Worm (Caenorhabditis elegans): ENCODE measurements around the gene F21C10.3.

Gene F21C10.3

DNA sequence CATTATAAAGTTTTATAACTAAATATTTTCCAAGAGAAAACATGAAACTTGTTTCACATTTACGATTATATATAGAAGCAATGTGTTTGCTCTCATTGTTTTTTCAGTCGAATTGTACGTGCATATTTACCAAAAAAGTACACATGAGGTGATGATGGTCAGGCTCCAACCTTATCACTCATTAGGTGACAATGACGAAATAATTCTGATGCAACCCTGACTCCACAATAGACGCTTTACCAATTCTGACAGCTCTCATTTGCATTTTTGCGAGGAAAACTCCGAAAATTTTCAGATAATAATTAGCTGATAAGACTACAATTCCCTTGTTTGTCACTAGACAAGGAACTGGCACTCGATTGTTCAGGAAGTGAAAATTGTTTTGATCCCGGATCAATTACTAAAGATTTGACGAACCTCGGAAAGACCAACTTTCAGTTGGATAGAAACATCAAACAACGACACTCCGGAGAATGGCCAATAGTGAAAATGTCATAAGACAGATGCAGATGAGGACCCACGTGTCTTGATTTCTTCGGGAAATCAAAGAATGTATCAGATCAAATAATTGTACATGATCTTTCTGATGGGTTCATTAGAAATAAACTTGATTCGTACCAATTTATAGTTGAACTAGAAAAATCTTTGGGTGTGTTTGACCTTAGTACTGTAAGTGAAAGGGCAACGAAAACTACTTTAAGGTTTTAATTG, 48.9 kb upstream of the F21C10.3 start (continued):
- no peak for TF ChIP-seq hlh-4 (tag; optimal IDR thresholded peaks at IDR 0.05)
- TF ChIP-seq sup-37 (GFP tag; optimal IDR thresholded peaks at IDR 0.05), result no peak
- no peak for TF ChIP-seq fkh-8 (tag; optimal IDR thresholded peaks at IDR 0.05)
- no peak for TF ChIP-seq C16A3.4 (tag; optimal IDR thresholded peaks at IDR 0.05)
- no peak for TF ChIP-seq ama-1 (optimal IDR thresholded peaks at IDR 0.05)
- TF ChIP-seq dsc-1 (tag; optimal IDR thresholded peaks at IDR 0.05), result no peak
- no peak for TF ChIP-seq nhr-84 (tag; optimal IDR thresholded peaks at IDR 0.05)
- TF ChIP-seq elt-3 (tag; optimal IDR thresholded peaks at IDR 0.05), result peak in 1 of 6 experiments; percentile 69
- no peak for TF ChIP-seq dpl-1 (GFP tag; optimal IDR thresholded peaks at IDR 0.05)
- TF ChIP-seq unc-62 (GFP tag; optimal IDR thresholded peaks at IDR 0.05), result no peak
- TF ChIP-seq unc-98 (GFP tag; IDR thresholded peaks at IDR 0.05), result no peak
- TF ChIP-seq ceh-88 (GFP tag; IDR thresholded peaks at IDR 0.05), result no peak
- no peak for TF ChIP-seq pqm-1 (tag; optimal IDR thresholded peaks at IDR 0.05)
- TF ChIP-seq efl-3 (GFP tag; optimal IDR thresholded peaks at IDR 0.05), result no peak
- no peak for TF ChIP-seq C34B4.2 (tag; optimal IDR thresholded peaks at IDR 0.05)
- no peak for TF ChIP-seq nhr-12 (tag; optimal IDR thresholded peaks at IDR 0.05)
- no peak for TF ChIP-seq hlh-17 (GFP tag; optimal IDR thresholded peaks at IDR 0.05; ENCODE audit: borderline replicate concordance)
- TF ChIP-seq lir-3 (tag; optimal IDR thresholded peaks at IDR 0.05; ENCODE audit: poor library complexity), result no peak
- no peak for TF ChIP-seq mab-9 (GFP tag; IDR thresholded peaks at IDR 0.05)
- no peak for TF ChIP-seq irx-1 (tag; optimal IDR thresholded peaks at IDR 0.05)
- TF ChIP-seq lin-39 (tag; optimal IDR thresholded peaks at IDR 0.05), result no peak
- TF ChIP-seq lin-13 (GFP tag; optimal IDR thresholded peaks at IDR 0.05), result no peak
- no peak for TF ChIP-seq snpc-4 (tag; optimal IDR thresholded peaks at IDR 0.05)
- TF ChIP-seq ceh-8 (GFP tag; optimal IDR thresholded peaks at IDR 0.05), result no peak
- peak; percentile 61 for TF ChIP-seq nhr-19 (GFP tag; conservative IDR thresholded peaks at IDR 0.05)
- TF ChIP-seq unc-86 (tag; optimal IDR thresholded peaks at IDR 0.05), result no peak
- TF ChIP-seq aly-2 (tag; optimal IDR thresholded peaks at IDR 0.05), result no peak
- peak; percentile 81 for TF ChIP-seq nhr-20 (tag; optimal IDR thresholded peaks at IDR 0.05)
- TF ChIP-seq unc-130 (tag; optimal IDR thresholded peaks at IDR 0.05), result peak; percentile 19
- no peak for TF ChIP-seq efl-1 (optimal IDR thresholded peaks at IDR 0.05)
- no peak for TF ChIP-seq efl-1 (GFP tag; optimal IDR thresholded peaks at IDR 0.05 in 1 of 2)
- no peak for TF ChIP-seq ztf-11 (tag; optimal IDR thresholded peaks at IDR 0.05)
- no peak for TF ChIP-seq zag-1 (tag; optimal IDR thresholded peaks at IDR 0.05)
- TF ChIP-seq fkh-10 (GFP tag; optimal IDR thresholded peaks at IDR 0.05), result no peak
- TF ChIP-seq ceh-63 (GFP tag; optimal IDR thresholded peaks at IDR 0.05), result no peak
- TF ChIP-seq egl-13 (tag; optimal IDR thresholded peaks at IDR 0.05), result no peak
- no peak for TF ChIP-seq mef-2 (tag; optimal IDR thresholded peaks at IDR 0.05)
- no peak for TF ChIP-seq tlp-1 (tag; optimal IDR thresholded peaks at IDR 0.05)
- TF ChIP-seq nhr-11 (tag; optimal IDR thresholded peaks at IDR 0.05), result no peak
- no peak for TF ChIP-seq sptf-1 (tag; optimal IDR thresholded peaks at IDR 0.05)

DNA sequence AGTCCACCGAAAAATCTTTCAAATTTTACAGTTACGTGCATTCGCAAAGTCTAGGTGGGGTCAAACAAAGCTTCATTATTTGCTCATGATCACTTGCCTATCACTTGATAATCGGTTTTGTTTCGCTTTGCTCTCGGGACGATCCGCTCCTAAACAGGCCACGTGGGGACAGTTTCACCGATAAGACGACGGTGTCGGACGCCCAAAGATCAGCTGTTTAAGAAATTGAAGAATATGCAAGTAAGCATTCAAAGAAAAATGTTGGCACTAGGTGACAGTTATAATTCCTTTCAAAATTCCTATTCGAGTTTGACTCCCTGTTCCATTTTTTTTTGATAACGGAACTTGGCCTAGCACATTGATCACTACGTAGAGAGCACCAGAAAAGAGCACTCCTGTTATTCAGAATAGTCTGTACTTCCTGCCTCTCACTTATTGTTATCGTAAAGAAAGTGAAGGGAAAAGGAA, 47.9 kb upstream of the F21C10.3 start:
- TF ChIP-seq irx-1 (tag; optimal IDR thresholded peaks at IDR 0.05) (no peak), grh-1 (GFP tag; IDR thresholded peaks at IDR 0.05) (no peak), unc-86 (tag; optimal IDR thresholded peaks at IDR 0.05) (no peak), jun-1 (tag; optimal IDR thresholded peaks at IDR 0.05) (no peak), aly-2 (tag; optimal IDR thresholded peaks at IDR 0.05) (no peak), egl-27 (tag; optimal IDR thresholded peaks at IDR 0.05) (no peak), mep-1 (tag; optimal IDR thresholded peaks at IDR 0.05) (no peak), nhr-84 (tag; optimal IDR thresholded peaks at IDR 0.05) (no peak), aha-1 (tag; optimal IDR thresholded peaks at IDR 0.05) (no peak), lin-14 (GFP tag; optimal IDR thresholded peaks at IDR 0.05) (peak; percentile 11), ceh-88 (GFP tag; IDR thresholded peaks at IDR 0.05) (no peak), nhr-28 (tag; optimal IDR thresholded peaks at IDR 0.05) (no peak), ama-1 (optimal IDR thresholded peaks at IDR 0.05) (no peak), nhr-237 (tag; optimal IDR thresholded peaks at IDR 0.05) (no peak), ztf-4 (tag; optimal IDR thresholded peaks at IDR 0.05) (no peak), nhr-19 (GFP tag; conservative IDR thresholded peaks at IDR 0.05) (peak; percentile 25; the same call in 1 of the 2 replicates), mdl-1 (tag; optimal IDR thresholded peaks at IDR 0.05) (peak in 1 of 2 experiments; percentile 65), nhr-90 (tag; optimal IDR thresholded peaks at IDR 0.05; ENCODE audit: poor library complexity) (peak; percentile 52), nhr-76 (tag; optimal IDR thresholded peaks at IDR 0.05) (no peak), pax-3 (tag; optimal IDR thresholded peaks at IDR 0.05) (no peak), nhr-11 (tag; optimal IDR thresholded peaks at IDR 0.05) (no peak)

All from whole organism, L1 larva.